Worm (Caenorhabditis elegans) whole organism, L1 larva: Measurements from ENCODE around the gene cwp-2.

Experiments used
- C16A3.4 ChIP-seq: fragments of 150-350 bp; optimal IDR thresholded peaks from 2 replicates; lab custom pipeline; 2014; ENCODE audit warnings: missing biosample characterization, missing genetic modification characterization
- F16B12.6 ChIP-seq: fragments of 150-350 bp; optimal IDR thresholded peaks from 2 replicates; lab custom pipeline; 2014; ENCODE audit warnings: missing biosample characterization, missing genetic modification characterization
- Y116A8C.19 ChIP-seq: sonication (generic microtip); optimal IDR thresholded peaks from 2 replicates; lab custom pipeline; 2016; ENCODE audit warnings: missing compliant biosample characterization, missing genetic modification characterization, borderline replicate concordance
- alr-1 ChIP-seq: fragments of 200-800 bp; sonication (Bioruptor generic); optimal IDR thresholded peaks from 2 replicates; lab custom pipeline; 2018; ENCODE audit warnings: borderline replicate concordance, mild to moderate bottlenecking, missing genetic modification characterization, missing compliant biosample characterization
- aly-2 ChIP-seq: fragments of 150-350 bp; optimal IDR thresholded peaks from 2 replicates; lab custom pipeline; 2014; ENCODE audit warnings: missing biosample characterization, missing genetic modification characterization
- blmp-1 ChIP-seq: fragments of 150-350 bp; optimal IDR thresholded peaks from 2 replicates; lab custom pipeline; 2014; ENCODE audit warnings: missing biosample characterization, missing genetic modification characterization
- dsc-1 ChIP-seq: sonication (generic microtip); optimal IDR thresholded peaks from 2 replicates; lab custom pipeline; 2016; ENCODE audit warnings: mild to moderate bottlenecking, missing genetic modification characterization, missing compliant biosample characterization
- efl-1 ChIP-seq, 4 experiments: fragments of 150-350 bp; optimal IDR thresholded peaks in 3 of 4; peaks in 1 of 4; 1 replicate in 1 of 4; 2 replicates in 3 of 4; lab custom pipeline; 2014; ENCODE audit warnings: missing biosample characterization in 2 of 4, missing genetic modification characterization in 2 of 4, missing genetic modification reagents in 2 of 4
- egl-13 ChIP-seq: sonication (generic microtip); optimal IDR thresholded peaks from 2 replicates; lab custom pipeline; 2016; ENCODE audit warnings: missing genotype, missing genetic modification reagents, missing genetic modification characterization, missing compliant biosample characterization
- fkh-10 ChIP-seq: sonication (generic microtip); optimal IDR thresholded peaks from 2 replicates; lab custom pipeline; 2017; ENCODE audit warnings: missing biosample characterization, missing genetic modification reagents, missing genetic modification characterization
- fkh-8 ChIP-seq: sonication (generic microtip); optimal IDR thresholded peaks from 2 replicates; lab custom pipeline; 2016; ENCODE audit warnings: mild to moderate bottlenecking, missing genetic modification characterization, missing compliant biosample characterization
- fos-1 ChIP-seq: fragments of 150-350 bp; optimal IDR thresholded peaks from 2 replicates; lab custom pipeline; 2014; ENCODE audit warnings: missing biosample characterization, missing genetic modification characterization
- grh-1 ChIP-seq: fragments of 200-800 bp; sonication (Bioruptor generic); IDR thresholded peaks from 2 replicates; pipeline ENCODE4 v1.3.6; 2022; ENCODE audit warnings: missing genetic modification reagents, missing genetic modification characterization, missing compliant biosample characterization
- hlh-17 ChIP-seq: fragments of 200-800 bp; sonication (Bioruptor generic); optimal IDR thresholded peaks from 2 replicates; lab custom pipeline; 2018; ENCODE audit warnings: missing genetic modification characterization, mild to moderate bottlenecking, missing compliant biosample characterization, moderate library complexity, borderline replicate concordance
- isw-1 ChIP-seq: fragments of 200-800 bp; sonication (Bioruptor generic); IDR thresholded peaks from 2 replicates; pipeline ENCODE4 v1.3.6; 2022; ENCODE audit warnings: missing genetic modification characterization, missing compliant biosample characterization
- jun-1 ChIP-seq: fragments of 150-350 bp; optimal IDR thresholded peaks from 2 replicates; lab custom pipeline; 2014; ENCODE audit warnings: missing biosample characterization, missing genetic modification reagents, missing genetic modification characterization
- lin-15B ChIP-seq: fragments of 150-350 bp; sonication (generic microtip); optimal IDR thresholded peaks from 3 replicates; lab custom pipeline; 2014; ENCODE audit warnings: missing biosample characterization, missing genetic modification characterization
- lin-35 ChIP-seq, 2 experiments: fragments of 150-350 bp; optimal IDR thresholded peaks; 2 replicates each; lab custom pipeline; 2014; ENCODE audit warnings: missing biosample characterization in 2 of 2, missing genetic modification characterization in 2 of 2, missing genetic modification reagents in 2 of 2
- lir-3 ChIP-seq: sonication (generic microtip); optimal IDR thresholded peaks from 2 replicates; lab custom pipeline; 2016; ENCODE audit warnings: mild to moderate bottlenecking, missing genetic modification characterization, moderate library complexity, missing compliant biosample characterization; ENCODE audit not compliant: poor library complexity
- lsy-2 ChIP-seq, 2 experiments: fragments of 150-350 bp; optimal IDR thresholded peaks; 2 replicates each; lab custom pipeline; 2014; ENCODE audit warnings: missing biosample characterization in 2 of 2, missing genetic modification characterization in 2 of 2
- mab-9 ChIP-seq: fragments of 200-800 bp; sonication (Bioruptor generic); IDR thresholded peaks from 2 replicates; pipeline ENCODE4 v1.3.6; 2022; ENCODE audit warnings: missing genetic modification reagents, missing genetic modification characterization, missing compliant biosample characterization
- mef-2 ChIP-seq: fragments of 150-350 bp; optimal IDR thresholded peaks from 2 replicates; lab custom pipeline; 2014; ENCODE audit warnings: missing biosample characterization, missing genetic modification characterization
- mep-1 ChIP-seq: fragments of 150-350 bp; optimal IDR thresholded peaks from 2 replicates; lab custom pipeline; 2014; ENCODE audit warnings: missing biosample characterization, missing genetic modification characterization
- nhr-12 ChIP-seq: sonication (generic microtip); optimal IDR thresholded peaks from 2 replicates; lab custom pipeline; 2017; ENCODE audit warnings: missing biosample characterization, missing genetic modification characterization
- nhr-20 ChIP-seq: sonication (generic microtip); optimal IDR thresholded peaks from 2 replicates; lab custom pipeline; 2016; ENCODE audit warnings: mild to moderate bottlenecking, missing genetic modification characterization, missing compliant biosample characterization
- nhr-47 ChIP-seq: sonication (generic microtip); optimal IDR thresholded peaks from 2 replicates; lab custom pipeline; 2016; ENCODE audit warnings: mild to moderate bottlenecking, missing genetic modification characterization, moderate library complexity, missing compliant biosample characterization
- nhr-71 ChIP-seq: sonication (generic microtip); optimal IDR thresholded peaks from 2 replicates; lab custom pipeline; 2016; ENCODE audit warnings: mild to moderate bottlenecking, missing genetic modification characterization, moderate library complexity, missing compliant biosample characterization
- nhr-77 ChIP-seq: fragments of 150-350 bp; optimal IDR thresholded peaks from 2 replicates; lab custom pipeline; 2014; ENCODE audit warnings: missing biosample characterization, missing genetic modification characterization
- nhr-84 ChIP-seq: sonication (generic microtip); optimal IDR thresholded peaks from 2 replicates; lab custom pipeline; 2017; ENCODE audit warnings: missing biosample characterization, missing genetic modification characterization
- pag-3 ChIP-seq: sonication (generic microtip); optimal IDR thresholded peaks from 2 replicates; lab custom pipeline; 2017; ENCODE audit warnings: missing genetic modification characterization, mild to moderate bottlenecking, missing compliant biosample characterization, antibody characterized with exemption, borderline replicate concordance; ENCODE audit not compliant: insufficient read depth
- pax-3 ChIP-seq: fragments of 200-800 bp; sonication (Bioruptor generic); optimal IDR thresholded peaks from 2 replicates; lab custom pipeline; 2018; ENCODE audit warnings: mild to moderate bottlenecking, missing genetic modification characterization, moderate library complexity, missing compliant biosample characterization
- pqm-1 ChIP-seq: sonication (generic microtip); optimal IDR thresholded peaks from 3 replicates; lab custom pipeline; 2017; ENCODE audit warnings: missing biosample characterization, missing genetic modification characterization
- skn-1 ChIP-seq: fragments of 150-350 bp; optimal IDR thresholded peaks from 2 replicates; lab custom pipeline; 2014; ENCODE audit warnings: missing biosample characterization, missing genetic modification characterization
- unc-130 ChIP-seq: fragments of 150-350 bp; optimal IDR thresholded peaks from 2 replicates; lab custom pipeline; 2017; ENCODE audit warnings: missing biosample characterization, missing genetic modification characterization, inconsistent platforms
- unc-62 ChIP-seq: fragments of 150-350 bp; optimal IDR thresholded peaks from 2 replicates; lab custom pipeline; 2014; ENCODE audit warnings: missing biosample characterization, missing genetic modification reagents, missing genetic modification characterization
- zag-1 ChIP-seq: fragments of 150-350 bp; optimal IDR thresholded peaks from 2 replicates; lab custom pipeline; 2014; ENCODE audit warnings: missing biosample characterization, missing genetic modification characterization
- zip-4 ChIP-seq: fragments of 200-800 bp; sonication (Bioruptor generic); optimal IDR thresholded peaks from 2 replicates; lab custom pipeline; 2018; ENCODE audit warnings: mild to moderate bottlenecking, missing genetic modification characterization, moderate library complexity, missing compliant biosample characterization
- ztf-4 ChIP-seq: fragments of 150-350 bp; optimal IDR thresholded peaks from 2 replicates; lab custom pipeline; 2014; ENCODE audit warnings: missing biosample characterization, missing genetic modification characterization

Gene cwp-2

ce11 chrV:4885372-4885771 lies 42.9 kb upstream of the cwp-2 start, which contains the start of gene T19H12.3:
TSS of gene T19H12.3 (plus strand) at chrV:4885672.
- TF ChIP-seq pqm-1 (tag; lab: Kevin White, UChicago) (no peak), nhr-47 (no peak), aly-2 (tag; lab: Kevin White, UChicago) (no peak), fkh-10 (no peak), efl-1 (optimal IDR thresholded peaks at IDR 0.05; lab: Kevin White, UChicago) (no peak), efl-1 (GFP tag; optimal IDR thresholded peaks at IDR 0.05 in 1 of 2; lab: Kevin White, UChicago) (no peak), pag-3 (no peak), zag-1 (no peak), skn-1 (tag; lab: Kevin White, UChicago) (no peak), lir-3 (no peak), lsy-2 (tag; optimal IDR thresholded peaks at IDR 0.05; lab: Kevin White, UChicago) (no peak), isw-1 (GFP tag; lab: Robert Waterston, UW) (no peak)
- TF ChIP-seq, all 84 proteins: peak for 0

DNA sequence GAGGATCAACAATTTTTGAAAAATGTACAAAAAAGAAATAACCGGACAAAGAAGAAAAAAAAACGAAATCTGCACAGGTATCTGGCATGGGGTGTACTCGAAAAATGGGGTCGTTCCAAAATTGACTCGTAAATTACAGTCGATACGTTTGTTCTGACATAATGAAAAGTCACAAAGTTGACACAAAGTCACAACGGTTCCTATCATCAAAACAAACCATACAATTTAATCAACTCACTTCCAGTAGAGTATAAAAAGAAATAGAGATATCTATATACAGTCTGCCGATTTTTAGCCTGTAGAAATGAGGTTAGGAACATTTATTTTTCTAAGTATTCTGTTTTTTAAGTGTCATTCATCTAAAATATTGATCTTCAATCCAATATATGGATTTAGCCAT lies 42.0 kb upstream of the cwp-2 start, which contains the start of gene T19H12.12:
Gene T19H12.12, plus strand, starts transcription at position 301 of the 400 bp plus-strand sequence.
- TF ChIP-seq nhr-20 (tag; lab: Kevin White, UChicago) (no peak), fos-1 (no peak), nhr-12 (tag; lab: Kevin White, UChicago) (no peak), nhr-47 (no peak), Y116A8C.19 (tag; lab: Kevin White, UChicago) (no peak), pax-3 (no peak), lir-3 (no peak), zip-4 (no peak), unc-130 (tag; lab: Kevin White, UChicago) (no peak), alr-1 (tag; lab: Kevin White, UChicago) (no peak), lin-35 (GFP tag; optimal IDR thresholded peaks at IDR 0.05; lab: Kevin White, UChicago) (no peak), dsc-1 (tag; lab: Kevin White, UChicago) (no peak), grh-1 (GFP tag; lab: Robert Waterston, UW) (no peak), mep-1 (tag; lab: Kevin White, UChicago) (no peak), blmp-1 (tag; lab: Kevin White, UChicago) (no peak), F16B12.6 (tag; lab: Kevin White, UChicago) (no peak), unc-62 (GFP tag; lab: Kevin White, UChicago) (no peak), aly-2 (tag; lab: Kevin White, UChicago) (no peak), jun-1 (no peak), lin-15B (tag; lab: Kevin White, UChicago) (no peak)
- TF ChIP-seq, all 84 proteins: peak for 0

DNA sequence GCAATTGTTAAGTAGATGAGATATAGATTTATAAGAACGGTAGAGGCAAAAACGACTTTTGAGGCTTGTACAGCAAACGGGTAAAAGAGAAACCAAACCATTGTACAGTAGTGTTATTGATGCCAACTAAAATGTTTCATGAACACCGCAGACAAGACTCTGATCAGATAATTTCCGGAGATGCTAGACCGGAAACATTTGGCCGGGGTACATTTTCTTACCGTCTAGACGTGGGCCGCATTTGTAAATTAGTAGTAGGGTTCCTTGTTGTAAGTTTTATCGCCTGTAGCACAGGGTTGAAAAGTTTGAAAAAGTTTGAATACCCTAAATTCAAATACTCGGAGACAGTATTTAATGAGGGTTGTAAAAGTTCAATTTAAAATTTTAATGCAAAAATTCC lies 38.9 kb upstream of the cwp-2 start, which contains the start of gene str-32:
Gene str-32, minus strand, starts transcription at position 101 of the 400 bp plus-strand sequence.
- TF ChIP-seq nhr-77 (tag; lab: Kevin White, UChicago): no peak
- no peak for TF ChIP-seq fkh-10
- TF ChIP-seq lir-3: no peak
- no peak for TF ChIP-seq fkh-8 (tag; lab: Kevin White, UChicago)
- TF ChIP-seq mab-9: no peak
- no peak for TF ChIP-seq C16A3.4 (tag; lab: Kevin White, UChicago)
- TF ChIP-seq unc-62 (GFP tag; lab: Kevin White, UChicago): no peak
- no peak for TF ChIP-seq mef-2 (tag; lab: Kevin White, UChicago)
- no peak for TF ChIP-seq dsc-1 (tag; lab: Kevin White, UChicago)
- no peak for TF ChIP-seq nhr-84 (tag; lab: Kevin White, UChicago)
- no peak for TF ChIP-seq nhr-71
- TF ChIP-seq ztf-4 (tag; lab: Kevin White, UChicago): no peak
- no peak for TF ChIP-seq nhr-12 (tag; lab: Kevin White, UChicago)
- TF ChIP-seq egl-13 (tag; lab: Kevin White, UChicago): no peak
- TF ChIP-seq hlh-17: no peak
